Worm (Caenorhabditis elegans) whole organism, mixed stage, embryonic: Measurements from ENCODE around the gene ZK84.2.
"Not testable (repeated sequence)": the region's sequence is repeated elsewhere in the genome, so short reads cannot be mapped to it uniquely, and the experiment has no call there.

ENCODE experiments used
- drap-1 ChIP-seq: fragments of 200-800 bp; sonication (Bioruptor generic); optimal IDR thresholded peaks from 3 replicates; lab custom pipeline; 2018; ENCODE audit warnings: mild to moderate bottlenecking, missing genetic modification characterization, missing compliant biosample characterization
- elt-1 ChIP-seq: sonication (generic microtip); optimal IDR thresholded peaks from 2 replicates; lab custom pipeline; 2017; ENCODE audit warnings: missing genetic modification characterization, mild to moderate bottlenecking, missing compliant biosample characterization, antibody characterized with exemption, moderate library complexity, borderline replicate concordance; ENCODE audit not compliant: insufficient read depth
- mep-1 ChIP-seq: fragments of 150-350 bp; optimal IDR thresholded peaks from 2 replicates; lab custom pipeline; 2017; ENCODE audit warnings: missing biosample characterization, missing genetic modification reagents, missing genetic modification characterization, inconsistent platforms
- nhr-12 ChIP-seq: fragments of 150-350 bp; optimal IDR thresholded peaks from 2 replicates; lab custom pipeline; 2014; ENCODE audit warnings: missing biosample characterization, missing genetic modification characterization
- nhr-76 ChIP-seq: sonication (generic microtip); optimal IDR thresholded peaks from 2 replicates; lab custom pipeline; 2017; ENCODE audit warnings: missing biosample characterization, missing genetic modification characterization
- snpc-4 ChIP-seq: fragments of 150-350 bp; optimal IDR thresholded peaks from 2 replicates; lab custom pipeline; 2014; ENCODE audit warnings: missing biosample characterization, missing genetic modification characterization
- sptf-1 ChIP-seq: sonication (generic microtip); optimal IDR thresholded peaks from 2 replicates; lab custom pipeline; 2017; ENCODE audit warnings: mild to moderate bottlenecking, missing genetic modification characterization, moderate library complexity, missing compliant biosample characterization
- unc-62 ChIP-seq: fragments of 150-350 bp; optimal IDR thresholded peaks from 2 replicates; lab custom pipeline; 2014; ENCODE audit warnings: missing biosample characterization, missing genetic modification reagents, missing genetic modification characterization

DNA sequence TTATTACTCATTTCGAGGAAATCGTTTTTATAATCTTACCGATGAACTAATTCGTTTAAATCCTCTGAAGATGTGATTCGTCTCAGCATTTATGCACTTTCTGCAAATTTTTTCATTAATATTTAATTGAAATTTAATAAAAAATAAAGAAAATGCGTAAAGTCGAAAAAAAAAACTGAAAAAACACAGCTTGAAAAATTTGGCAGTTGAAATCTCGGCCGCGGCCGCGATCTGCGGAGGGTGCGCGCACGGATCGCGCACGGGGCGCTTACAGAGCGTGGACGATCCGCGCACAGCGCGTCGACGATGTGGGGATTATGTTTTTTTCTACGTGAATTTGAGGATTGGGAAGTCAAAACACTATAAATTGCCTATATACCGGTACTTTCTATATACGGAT is 5.3 kb upstream of the ZK84.2 start, which contains the start of gene ZK84.4:
- TF ChIP-seq unc-62 (GFP tag; lab: Kevin White, UChicago); drap-1 (GFP tag; lab: Kevin White, UChicago); snpc-4 (tag; lab: Kevin White, UChicago); nhr-12 (tag; lab: Kevin White, UChicago); elt-1 (tag; lab: Kevin White, UChicago); nhr-76 (tag; lab: Kevin White, UChicago); sptf-1 (tag; lab: Kevin White, UChicago); mep-1 (tag; lab: Kevin White, UChicago): not testable (repeated sequence)
